Fruit fly (Drosophila melanogaster) ovary, adult (tissue): ENCODE data around the gene Pfdn4.

Experiments
- CG17801 ChIP-seq: fragments of 200-800 bp; optimal IDR thresholded peaks from 2 replicates; lab custom pipeline; 2019; ENCODE audit warnings: missing biosample characterization, mild to moderate bottlenecking, missing genetic modification characterization, moderate library complexity; ENCODE audit not compliant: partially characterized antibody

Pfdn4 gene

dm6 chr3L:5367744-5368507, at the start of gene Pfdn4:
Gene Pfdn4, minus strand, starts transcription at chr3L:5368008.
- no peak for TF ChIP-seq CG17801 (GFP tag; lab: Kevin White, UChicago)

- no peak for TF ChIP-seq CG17801 (GFP tag; lab: Kevin White, UChicago)
These were observed 18.0 kb upstream of the Pfdn4 start for dm6 chr3L:5385762-5386161.

DNA sequence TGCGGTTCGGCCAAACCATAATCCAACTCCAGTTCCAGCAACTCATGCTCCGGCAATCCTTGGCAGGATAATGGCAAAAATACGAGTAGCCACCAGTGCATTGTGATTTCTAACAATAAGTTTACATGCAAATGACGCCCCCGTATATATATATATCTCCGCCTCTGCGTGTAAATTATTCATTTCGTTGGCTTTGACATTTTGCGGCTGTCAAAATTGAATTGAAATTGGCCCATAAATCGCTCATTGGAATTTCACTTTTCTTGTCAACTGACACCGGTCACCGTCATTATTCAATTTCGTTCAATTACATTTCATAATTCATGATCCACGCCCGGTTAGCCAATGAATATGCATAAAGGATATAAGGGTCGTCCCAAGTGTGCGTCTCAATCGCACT, 14.9 kb upstream of the Pfdn4 start, which contains the start of gene Ir64a:
TSS of gene Ir64a (minus strand) at position 101 of the 400 bp plus-strand sequence.
- TF ChIP-seq CG17801 (GFP tag; lab: Kevin White, UChicago), result no peak

- no peak for TF ChIP-seq CG17801 (GFP tag; lab: Kevin White, UChicago)
These were observed 4.2 kb upstream of the Pfdn4 start for dm6 chr3L:5372052-5372451.

DNA sequence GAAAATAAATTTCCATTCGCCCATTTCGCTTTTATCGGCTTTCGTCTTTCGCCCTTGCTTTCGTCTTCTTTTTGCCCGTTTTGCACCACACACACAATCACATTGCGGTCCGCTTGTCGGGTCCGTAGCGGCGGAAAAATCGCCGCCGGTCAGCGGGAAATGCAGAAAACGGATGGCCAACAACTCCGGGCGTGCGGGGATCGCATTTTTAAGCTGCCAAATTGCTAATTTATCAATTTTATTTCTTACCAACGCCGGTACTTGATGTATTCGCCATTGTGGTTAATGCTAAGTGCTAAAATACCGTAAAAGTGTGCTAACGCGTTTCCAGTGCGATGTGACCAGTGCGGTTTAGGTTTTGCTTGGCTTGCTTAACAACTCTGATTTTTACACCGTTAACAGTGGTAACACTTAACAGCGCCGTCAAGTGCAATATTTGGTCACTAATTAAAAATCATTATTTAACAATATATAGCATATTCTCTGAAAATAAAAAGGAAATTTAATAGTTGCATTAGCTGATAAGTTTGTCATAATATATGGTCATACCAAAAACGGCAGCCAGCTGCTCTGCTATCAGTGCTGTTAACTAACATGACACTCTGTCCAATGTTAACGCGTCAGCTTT, 1.8 kb downstream of the Pfdn4 start, which contains the start of the genes Uev1A and Membrin:
TSS of gene Uev1A (minus strand) at position 346 of the 628 bp plus-strand sequence.
TSS of gene Membrin (plus strand) at position 576 of the 628 bp plus-strand sequence.
- peak; percentile 19 for TF ChIP-seq CG17801 (GFP tag; lab: Kevin White, UChicago)

- TF ChIP-seq CG17801 (GFP tag; lab: Kevin White, UChicago), result peak; percentile 34
These were observed 2.5 kb downstream of the Pfdn4 start for dm6 chr3L:5365164-5365879.

DNA sequence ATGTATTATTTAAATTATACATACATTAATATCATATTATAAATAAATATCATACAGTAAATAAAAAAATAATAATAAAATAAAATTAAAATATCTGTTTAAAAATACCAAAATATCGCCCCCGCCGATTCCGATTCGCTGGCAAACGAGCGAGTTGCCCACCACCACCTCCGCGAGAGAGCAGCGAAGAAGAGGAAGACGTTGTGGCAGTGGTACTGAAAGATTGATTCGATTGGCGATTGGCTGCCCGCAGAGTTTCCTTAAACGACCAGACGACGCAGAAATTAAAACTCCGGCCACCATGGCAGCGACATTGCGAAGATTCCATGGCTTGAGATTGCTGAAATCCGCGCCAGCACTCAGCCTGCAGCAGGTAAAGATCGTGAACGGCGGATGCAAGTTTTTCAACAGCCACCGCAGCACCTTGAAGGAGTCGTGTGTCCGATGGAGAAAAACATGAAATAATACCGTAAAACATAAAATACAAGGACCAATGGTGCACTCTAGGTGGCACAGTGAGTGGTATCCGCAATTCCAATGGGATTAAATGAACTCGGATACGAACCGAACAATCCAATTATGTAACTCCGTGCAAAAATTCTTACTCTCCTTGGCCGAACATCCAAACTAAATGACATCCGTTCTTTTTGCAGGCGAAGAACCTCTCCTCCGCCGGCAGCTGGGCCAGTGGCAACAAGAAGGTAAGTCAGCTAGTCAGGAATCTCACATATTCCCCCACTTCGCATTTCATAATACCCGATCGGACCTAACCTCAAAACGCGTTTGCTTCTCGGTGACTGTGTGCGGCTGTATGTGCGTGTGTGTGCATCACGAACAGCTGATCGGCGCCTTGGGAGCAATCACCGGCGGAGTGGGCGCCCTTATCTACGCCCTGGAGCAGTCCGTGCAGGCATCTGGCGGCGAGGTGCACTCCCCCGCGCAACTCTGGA, 7.5 kb downstream of the Pfdn4 start, which contains the start of gene Cyt-c1:
TSS of gene Cyt-c1 (plus strand) at position 173 of the 950 bp plus-strand sequence.
- TF ChIP-seq CG17801 (GFP tag; lab: Kevin White, UChicago), result peak; percentile 4

DNA sequence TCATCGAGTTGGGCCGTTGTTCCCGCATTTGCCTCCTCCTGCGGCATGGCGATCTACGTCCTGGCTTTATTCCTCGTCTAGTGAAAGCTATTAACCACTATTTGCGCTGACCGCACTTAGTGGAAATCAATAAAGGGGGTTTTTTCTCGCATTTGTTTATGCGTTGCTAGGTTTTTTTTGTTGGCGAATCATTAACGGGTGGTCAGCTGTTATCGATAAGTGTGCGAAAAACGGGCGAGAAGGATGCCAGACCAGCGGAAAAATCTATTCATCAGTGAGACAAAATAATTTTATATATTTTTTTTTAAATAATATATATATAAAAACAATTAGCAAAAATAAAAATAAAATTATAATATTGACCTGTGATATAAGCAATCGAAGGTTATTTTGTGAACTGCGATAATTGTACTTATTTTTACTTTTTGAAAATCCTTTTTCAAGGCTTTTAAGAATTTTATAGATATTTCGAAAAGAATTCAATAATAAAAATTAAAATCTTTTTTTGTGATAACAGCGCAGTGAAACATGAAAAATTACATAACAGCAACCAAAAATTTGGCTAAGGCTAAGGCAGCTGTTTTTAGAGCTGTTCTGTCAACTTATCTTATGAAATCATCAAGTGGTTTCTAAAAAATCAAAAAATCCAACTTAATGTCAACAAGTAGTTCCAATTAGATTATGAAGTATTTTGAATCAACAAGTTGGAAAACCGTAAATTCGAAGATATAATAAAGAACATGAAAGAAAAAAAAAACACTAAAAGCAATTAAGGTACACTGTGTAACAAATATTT, 8.4 kb downstream of the Pfdn4 start, which contains the start of gene Klp64D:
TSS of gene Klp64D (minus strand) at position 185 of the 796 bp plus-strand sequence.
- no peak for TF ChIP-seq CG17801 (GFP tag; lab: Kevin White, UChicago)

DNA sequence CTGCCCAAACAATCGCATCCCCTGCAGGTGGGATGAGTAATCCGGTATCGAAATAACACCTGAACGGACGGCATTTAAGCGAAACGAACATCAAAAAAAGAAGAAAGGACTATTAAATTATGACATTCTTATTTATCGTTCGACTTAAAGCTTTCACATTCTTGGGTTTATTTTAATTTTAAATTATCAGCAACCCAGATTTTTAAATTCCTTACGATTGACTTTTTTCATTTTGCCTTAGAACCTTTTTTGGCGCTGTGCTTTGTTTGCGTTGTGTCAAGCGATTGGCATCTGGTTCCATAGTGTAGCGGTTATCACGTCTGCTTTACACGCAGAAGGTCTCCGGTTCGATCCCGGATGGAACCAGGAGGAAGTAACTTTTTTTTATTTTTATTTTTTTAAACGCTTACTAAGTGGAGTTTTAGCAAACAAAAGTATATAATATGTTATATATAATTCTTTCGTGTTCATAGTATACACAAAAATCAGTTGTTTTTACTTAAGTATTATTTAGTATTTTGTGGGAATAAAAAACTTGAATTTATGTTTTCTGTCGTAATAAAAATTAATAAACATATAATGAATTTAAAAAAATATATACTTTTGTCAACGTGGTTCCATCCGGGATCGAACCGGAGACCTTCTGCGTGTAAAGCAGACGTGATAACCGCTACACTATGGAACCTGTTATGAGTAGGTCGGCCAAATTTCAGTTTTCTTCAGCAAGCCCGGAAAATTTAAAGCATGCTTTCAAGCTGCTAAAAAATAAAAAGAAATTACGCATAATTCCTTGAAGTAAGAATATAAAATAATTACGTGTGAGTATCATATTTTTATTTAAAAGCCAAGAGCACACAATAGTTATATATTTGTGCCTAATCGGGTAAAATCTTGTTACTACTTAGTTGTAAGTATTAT, 11.5 kb downstream of the Pfdn4 start:
- peak; percentile 22 for TF ChIP-seq CG17801 (GFP tag; lab: Kevin White, UChicago)

dm6 chr3L:5355823-5356049, 12.1 kb downstream of the Pfdn4 start, which contains the start of gene lama:
Gene lama, minus strand, starts transcription at chr3L:5355923.
- no peak for TF ChIP-seq CG17801 (GFP tag; lab: Kevin White, UChicago)

DNA sequence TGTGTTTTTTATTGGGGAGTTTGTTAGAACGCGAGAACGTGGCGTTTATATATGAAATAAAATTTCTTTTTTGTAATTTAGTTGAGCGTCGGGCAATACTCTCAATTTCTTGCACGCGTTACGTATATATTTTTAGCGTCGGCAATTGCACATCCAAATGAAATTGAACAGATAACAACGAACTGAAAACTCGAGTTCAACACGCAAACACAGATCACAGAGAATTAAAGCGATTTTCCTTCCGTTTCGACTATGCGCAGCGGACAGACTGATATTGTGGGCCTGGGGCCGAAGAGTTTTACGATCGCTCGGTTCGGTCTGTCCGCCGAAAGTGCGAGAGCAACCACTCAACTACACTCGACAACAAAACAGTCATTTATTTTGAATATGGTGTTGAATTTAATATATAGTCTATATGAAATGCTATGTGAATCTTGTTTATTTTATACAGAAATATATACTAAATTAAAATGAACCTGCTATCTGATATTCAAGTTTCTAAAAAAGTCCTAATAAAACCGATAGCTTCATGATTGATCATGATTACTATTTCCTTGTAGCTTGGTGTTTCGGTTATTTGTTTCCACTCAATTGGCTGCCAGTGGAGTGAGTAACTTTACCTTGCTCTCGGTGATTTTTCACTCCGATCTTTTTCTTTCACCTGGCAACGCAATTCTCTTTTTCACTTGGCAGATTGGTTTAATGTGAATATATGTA, 12.6 kb downstream of the Pfdn4 start, which contains the start of gene CG46456:
TSS of gene CG46456 (minus strand) at position 273 of the 717 bp plus-strand sequence.
- TF ChIP-seq CG17801 (GFP tag; lab: Kevin White, UChicago), result peak; percentile 97

- no peak for TF ChIP-seq CG17801 (GFP tag; lab: Kevin White, UChicago)
These were observed 13.3 kb downstream of the Pfdn4 start for dm6 chr3L:5354472-5354871.
